Worm (Caenorhabditis elegans) whole organism, L2 larva: ENCODE data around the gene T07E3.2.

Experiments
- alr-1 ChIP-seq: fragments of 150-350 bp; optimal IDR thresholded peaks from 2 replicates; lab custom pipeline; 2014; ENCODE audit warnings: missing biosample characterization, missing genetic modification characterization
- ama-1 ChIP-seq: fragments of 150-350 bp; optimal IDR thresholded peaks from 2 replicates; lab custom pipeline; 2018; ENCODE audit warnings: inconsistent platforms
- blmp-1 ChIP-seq: sonication (generic microtip); optimal IDR thresholded peaks from 2 replicates; lab custom pipeline; 2017; ENCODE audit warnings: missing genetic modification characterization, mild to moderate bottlenecking, missing compliant biosample characterization, antibody characterized with exemption, moderate library complexity; ENCODE audit not compliant: insufficient read depth
- ceh-82 ChIP-seq: fragments of 150-350 bp; optimal IDR thresholded peaks from 2 replicates; lab custom pipeline; 2014; ENCODE audit warnings: missing biosample characterization, missing genetic modification characterization
- egl-27 ChIP-seq: sonication (generic microtip); optimal IDR thresholded peaks from 3 replicates; lab custom pipeline; 2017; ENCODE audit warnings: missing biosample characterization, missing genetic modification reagents, missing genetic modification characterization
- elt-3 ChIP-seq: sonication (generic microtip); optimal IDR thresholded peaks from 2 replicates; lab custom pipeline; 2017; ENCODE audit warnings: missing biosample characterization, missing genetic modification characterization
- fos-1 ChIP-seq: fragments of 150-350 bp; optimal IDR thresholded peaks from 2 replicates; lab custom pipeline; 2014; ENCODE audit warnings: missing biosample characterization, missing genetic modification characterization
- lsy-2 ChIP-seq, 2 experiments: fragments of 150-350 bp in 1 of 2; sonication (generic microtip) in 1 of 2; optimal IDR thresholded peaks; 2 replicates each; lab custom pipeline; 2014 to 2017; ENCODE audit warnings: missing biosample characterization in 2 of 2, missing genetic modification characterization in 2 of 2
- nhr-129 ChIP-seq: fragments of 150-350 bp; optimal IDR thresholded peaks from 2 replicates; lab custom pipeline; 2014; ENCODE audit warnings: missing biosample characterization, missing genetic modification characterization
- snpc-4 ChIP-seq: fragments of 150-350 bp; optimal IDR thresholded peaks from 2 replicates; lab custom pipeline; 2014; ENCODE audit warnings: missing biosample characterization, missing genetic modification characterization
- unc-39 ChIP-seq: fragments of 150-350 bp; optimal IDR thresholded peaks from 2 replicates; lab custom pipeline; 2014; ENCODE audit warnings: missing biosample characterization, missing genetic modification characterization
- unc-62 ChIP-seq: fragments of 150-350 bp; optimal IDR thresholded peaks from 2 replicates; lab custom pipeline; 2014; ENCODE audit warnings: missing biosample characterization, missing genetic modification reagents, missing genetic modification characterization
- zag-1 ChIP-seq: fragments of 150-350 bp; optimal IDR thresholded peaks from 2 replicates; lab custom pipeline; 2014; ENCODE audit warnings: missing biosample characterization, missing genetic modification characterization
- ztf-11 ChIP-seq: sonication (generic microtip); optimal IDR thresholded peaks from 2 replicates; lab custom pipeline; 2017; ENCODE audit warnings: missing biosample characterization, missing genetic modification characterization

DNA sequence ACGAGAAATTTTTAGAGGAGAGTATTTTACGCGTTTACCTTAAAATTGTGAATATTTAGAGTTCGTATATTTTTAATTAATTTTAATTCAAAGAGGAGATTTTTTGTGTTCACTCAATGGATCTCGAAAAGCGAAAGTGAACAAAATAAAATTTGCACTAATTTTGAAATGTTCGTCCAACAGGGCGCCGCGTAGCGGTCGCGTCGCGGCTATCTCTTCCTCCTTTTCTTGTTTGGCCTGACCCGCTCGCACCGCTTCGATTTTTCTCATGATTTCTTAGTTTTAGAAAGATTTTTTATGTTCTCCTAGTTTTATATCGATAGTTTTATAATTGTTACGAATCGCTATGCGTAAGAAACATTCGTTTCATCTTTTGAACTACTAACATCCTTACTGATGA is 44.9 kb downstream of the T07E3.2 start:
- TF ChIP-seq unc-39 (tag; lab: Kevin White, UChicago) (no peak), snpc-4 (no peak), elt-3 (tag; lab: Kevin White, UChicago) (no peak), alr-1 (no peak), blmp-1 (peak; percentile 43), unc-62 (GFP tag; lab: Kevin White, UChicago) (no peak), ama-1 (lab: Kevin White, UChicago) (no peak), ztf-11 (tag; lab: Kevin White, UChicago) (no peak), lsy-2 (tag; optimal IDR thresholded peaks at IDR 0.05; lab: Kevin White, UChicago) (peak in 1 of 2 experiments; percentile 41), zag-1 (tag; lab: Kevin White, UChicago) (no peak), egl-27 (tag; lab: Kevin White, UChicago) (no peak), ceh-82 (tag; lab: Kevin White, UChicago) (no peak), nhr-129 (tag; lab: Kevin White, UChicago) (no peak), fos-1 (tag; lab: Kevin White, UChicago) (no peak)
